Worm (Caenorhabditis elegans): ENCODE data around the gene srbc-16.

srbc-16 gene

DNA sequence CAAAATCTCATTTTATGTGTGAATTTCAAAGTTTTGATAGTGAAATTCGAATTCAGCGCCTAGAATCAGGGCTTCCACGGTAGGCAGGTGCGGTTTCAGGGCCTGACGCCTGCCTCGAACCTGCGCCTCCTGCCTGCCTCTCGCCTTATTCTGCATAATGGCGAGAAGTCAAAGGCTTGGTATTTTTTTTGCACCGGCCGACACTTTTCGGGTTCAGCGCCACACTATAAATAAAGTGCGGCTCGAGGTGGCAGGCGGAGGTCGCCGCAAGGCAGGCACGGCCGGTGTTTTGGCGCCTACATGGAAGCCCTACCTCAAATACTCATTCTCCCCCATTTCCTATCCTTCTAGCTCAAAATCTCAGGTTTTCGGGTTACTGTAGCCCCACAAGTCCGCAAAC is 18.6 kb downstream of the srbc-16 start:
- TF ChIP-seq hmbx-1 (tag; optimal IDR thresholded peaks at IDR 0.05) (no peak), ceh-36 (tag; optimal IDR thresholded peaks at IDR 0.05) (no peak), flt-1 (GFP tag; IDR thresholded peaks at IDR 0.05) (no peak), tra-4 (tag; optimal IDR thresholded peaks at IDR 0.05) (no peak), aly-1 (tag; optimal IDR thresholded peaks at IDR 0.05) (no peak), F13C5.2 (tag; optimal IDR thresholded peaks at IDR 0.05) (no peak)

DNA sequence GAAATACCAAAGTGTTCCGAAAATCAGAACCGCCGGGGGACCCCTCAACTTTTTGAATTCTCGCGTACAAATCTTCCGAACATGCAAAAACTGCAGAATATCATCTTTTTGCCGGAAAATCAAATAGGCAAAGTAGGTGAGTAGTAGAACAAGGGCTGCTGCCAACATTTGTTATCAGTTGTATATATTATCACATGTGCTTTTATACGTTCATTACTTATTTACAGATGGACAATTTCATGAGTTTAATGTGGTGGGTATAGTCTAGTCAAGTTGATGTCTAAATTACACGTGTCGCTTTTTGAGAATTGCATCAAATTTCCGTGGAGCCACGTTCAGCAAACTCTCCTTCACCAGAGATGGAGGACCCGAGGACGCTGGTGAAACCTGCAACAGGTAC is 19.4 kb downstream of the srbc-16 start, which contains the start of gene cyp-32B1:
TSS of gene cyp-32B1 (minus strand) at position 176 of the 400 bp plus-strand sequence.
- no peak for TF ChIP-seq scrt-1 (GFP tag; IDR thresholded peaks at IDR 0.05)
- TF ChIP-seq tbx-37 (GFP tag; conservative IDR thresholded peaks at IDR 0.05): no peak
- TF ChIP-seq aly-1 (tag; optimal IDR thresholded peaks at IDR 0.05): no peak
- TF ChIP-seq tbx-11 (GFP tag; IDR thresholded peaks at IDR 0.05): no peak

DNA sequence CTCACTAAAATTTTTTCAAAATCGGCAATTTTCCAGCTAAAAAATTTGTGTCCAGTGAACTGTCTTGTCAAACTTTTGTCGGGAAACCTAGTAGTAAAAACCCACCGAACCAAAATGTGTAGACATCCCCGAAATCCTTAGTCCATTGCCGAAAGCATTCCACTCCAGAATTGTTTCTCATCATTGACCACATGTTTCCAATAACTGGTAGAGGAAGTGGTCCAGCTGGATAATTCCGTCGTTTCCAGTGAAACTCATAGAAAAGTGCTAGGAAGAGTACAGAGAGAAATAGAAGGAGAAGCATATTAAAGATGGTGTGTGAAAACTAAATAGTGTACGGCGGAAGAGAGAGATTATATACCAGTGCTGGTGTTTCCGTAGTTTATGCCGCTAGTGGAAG is 22.2 kb downstream of the srbc-16 start, which contains the start of gene cyp-33C12:
TSS of gene cyp-33C12 (minus strand) at position 321 of the 400 bp plus-strand sequence.
- TF ChIP-seq tbx-37 (GFP tag; conservative IDR thresholded peaks at IDR 0.05): no peak
- no peak for TF ChIP-seq hmbx-1 (tag; optimal IDR thresholded peaks at IDR 0.05)
- no peak for TF ChIP-seq F13C5.2 (tag; optimal IDR thresholded peaks at IDR 0.05)
- no peak for TF ChIP-seq scrt-1 (GFP tag; IDR thresholded peaks at IDR 0.05)
- no peak for TF ChIP-seq aly-1 (tag; optimal IDR thresholded peaks at IDR 0.05)
- no peak for TF ChIP-seq ceh-13 (GFP tag; optimal IDR thresholded peaks at IDR 0.05)
- TF ChIP-seq tbx-11 (GFP tag; IDR thresholded peaks at IDR 0.05): no peak
- TF ChIP-seq ama-1 (optimal IDR thresholded peaks at IDR 0.05): no peak
- TF ChIP-seq flt-1 (GFP tag; IDR thresholded peaks at IDR 0.05): no peak
- no peak for TF ChIP-seq hmg-4 (GFP tag; optimal IDR thresholded peaks at IDR 0.05)
- no peak for TF ChIP-seq ceh-36 (tag; optimal IDR thresholded peaks at IDR 0.05)
- no peak for TF ChIP-seq pes-1 (GFP tag; IDR thresholded peaks at IDR 0.05)
- no peak for TF ChIP-seq ets-7 (tag; optimal IDR thresholded peaks at IDR 0.05)
- TF ChIP-seq B0310.2 (tag; optimal IDR thresholded peaks at IDR 0.05): no peak
- no peak for TF ChIP-seq hnd-1 (tag; optimal IDR thresholded peaks at IDR 0.05)
- TF ChIP-seq tra-4 (tag; optimal IDR thresholded peaks at IDR 0.05): no peak
- TF ChIP-seq sea-1 (GFP tag; conservative IDR thresholded peaks at IDR 0.05): no peak

DNA sequence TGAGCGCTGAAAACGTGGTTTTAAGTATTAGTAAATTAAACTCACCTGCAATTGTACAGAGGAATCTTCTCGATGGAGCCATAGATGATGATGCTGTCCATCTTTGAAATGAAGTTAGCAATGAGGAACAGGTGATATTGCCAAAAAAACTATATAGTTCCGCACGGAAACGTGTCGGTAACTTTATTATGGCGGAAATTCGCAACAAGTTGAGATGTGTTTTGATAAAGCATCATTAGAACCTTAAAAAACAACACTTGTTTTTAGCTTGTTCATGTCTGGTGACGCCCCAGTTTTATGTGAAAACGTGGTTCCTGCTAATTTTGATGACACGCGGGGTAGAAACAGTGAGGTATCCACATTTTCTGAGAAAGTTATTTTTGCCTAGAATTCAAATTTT is 24.3 kb downstream of the srbc-16 start, which contains the start of gene srt-40:
TSS of gene srt-40 (minus strand) at position 101 of the 400 bp plus-strand sequence.
- TF ChIP-seq ama-1 (optimal IDR thresholded peaks at IDR 0.05): no peak
- TF ChIP-seq ets-7 (tag; optimal IDR thresholded peaks at IDR 0.05): no peak
- no peak for TF ChIP-seq pes-1 (GFP tag; IDR thresholded peaks at IDR 0.05)
- no peak for TF ChIP-seq ceh-36 (tag; optimal IDR thresholded peaks at IDR 0.05)
- TF ChIP-seq F13C5.2 (tag; optimal IDR thresholded peaks at IDR 0.05): no peak
- TF ChIP-seq ceh-13 (GFP tag; optimal IDR thresholded peaks at IDR 0.05): no peak
- no peak for TF ChIP-seq scrt-1 (GFP tag; IDR thresholded peaks at IDR 0.05)
- TF ChIP-seq B0310.2 (tag; optimal IDR thresholded peaks at IDR 0.05): no peak
- no peak for TF ChIP-seq tbx-37 (GFP tag; conservative IDR thresholded peaks at IDR 0.05)
- no peak for TF ChIP-seq aly-1 (tag; optimal IDR thresholded peaks at IDR 0.05)
- no peak for TF ChIP-seq tra-4 (tag; optimal IDR thresholded peaks at IDR 0.05)
- TF ChIP-seq flt-1 (GFP tag; IDR thresholded peaks at IDR 0.05): no peak
- no peak for TF ChIP-seq sea-1 (GFP tag; conservative IDR thresholded peaks at IDR 0.05)
- no peak for TF ChIP-seq hmbx-1 (tag; optimal IDR thresholded peaks at IDR 0.05)
- no peak for TF ChIP-seq hmg-4 (GFP tag; optimal IDR thresholded peaks at IDR 0.05)
- TF ChIP-seq tbx-11 (GFP tag; IDR thresholded peaks at IDR 0.05): no peak
- no peak for TF ChIP-seq hnd-1 (tag; optimal IDR thresholded peaks at IDR 0.05)

DNA sequence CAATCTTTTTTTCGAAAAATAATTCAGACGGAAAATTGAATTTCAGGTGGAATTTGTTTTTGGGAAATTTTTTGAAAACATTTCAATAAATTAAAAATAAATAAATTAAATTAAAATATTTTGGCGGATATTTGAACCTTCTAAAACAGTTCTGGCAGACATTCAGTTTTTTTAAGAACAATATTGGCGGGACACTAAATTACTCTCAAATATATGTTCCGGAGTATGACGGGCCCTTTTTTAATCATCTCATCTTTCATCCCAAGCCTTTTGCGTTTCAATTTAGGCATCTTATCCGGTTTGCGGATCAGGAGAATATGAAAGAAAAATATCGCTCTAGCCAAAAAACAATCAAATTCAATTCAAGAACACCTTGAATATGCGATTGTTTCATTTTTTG is 25.0 kb downstream of the srbc-16 start, which contains the start of gene svh-11:
TSS of gene svh-11 (plus strand) at position 301 of the 400 bp plus-strand sequence.
- TF ChIP-seq tbx-11 (GFP tag; IDR thresholded peaks at IDR 0.05) (no peak), scrt-1 (GFP tag; IDR thresholded peaks at IDR 0.05) (no peak), ceh-36 (tag; optimal IDR thresholded peaks at IDR 0.05) (no peak), B0310.2 (tag; optimal IDR thresholded peaks at IDR 0.05) (no peak), sea-1 (GFP tag; conservative IDR thresholded peaks at IDR 0.05) (no peak), pes-1 (GFP tag; IDR thresholded peaks at IDR 0.05) (no peak), tra-4 (tag; optimal IDR thresholded peaks at IDR 0.05) (no peak), hnd-1 (tag; optimal IDR thresholded peaks at IDR 0.05) (no peak), F13C5.2 (tag; optimal IDR thresholded peaks at IDR 0.05) (no peak), hmg-4 (GFP tag; optimal IDR thresholded peaks at IDR 0.05) (no peak), aly-1 (tag; optimal IDR thresholded peaks at IDR 0.05) (no peak), ceh-13 (GFP tag; optimal IDR thresholded peaks at IDR 0.05) (no peak), ama-1 (optimal IDR thresholded peaks at IDR 0.05) (no peak), flt-1 (GFP tag; IDR thresholded peaks at IDR 0.05) (no peak), tbx-37 (GFP tag; conservative IDR thresholded peaks at IDR 0.05) (no peak), hmbx-1 (tag; optimal IDR thresholded peaks at IDR 0.05) (no peak), ets-7 (tag; optimal IDR thresholded peaks at IDR 0.05) (no peak)

DNA sequence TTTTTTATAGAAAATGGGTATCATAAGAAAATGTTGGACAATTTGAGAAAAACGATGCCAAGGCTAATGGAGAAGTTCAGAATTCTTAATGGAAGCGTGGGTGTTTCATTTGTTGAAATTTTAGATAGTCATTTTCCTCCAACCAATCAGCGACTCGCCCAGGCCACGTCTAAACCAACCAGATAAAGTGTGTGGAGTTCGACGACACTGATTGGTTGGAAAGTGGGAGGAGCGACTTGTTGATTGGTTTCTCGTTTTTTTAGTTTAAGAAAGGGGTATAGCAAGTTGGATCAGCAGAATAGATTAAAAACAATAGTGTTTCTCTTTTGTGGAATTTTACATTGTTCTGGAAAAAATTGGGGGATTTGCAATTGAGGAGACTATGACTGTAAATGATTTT is 25.7 kb downstream of the srbc-16 start:
- no peak for TF ChIP-seq sea-1 (GFP tag; conservative IDR thresholded peaks at IDR 0.05)
- no peak for TF ChIP-seq ceh-36 (tag; optimal IDR thresholded peaks at IDR 0.05)

DNA sequence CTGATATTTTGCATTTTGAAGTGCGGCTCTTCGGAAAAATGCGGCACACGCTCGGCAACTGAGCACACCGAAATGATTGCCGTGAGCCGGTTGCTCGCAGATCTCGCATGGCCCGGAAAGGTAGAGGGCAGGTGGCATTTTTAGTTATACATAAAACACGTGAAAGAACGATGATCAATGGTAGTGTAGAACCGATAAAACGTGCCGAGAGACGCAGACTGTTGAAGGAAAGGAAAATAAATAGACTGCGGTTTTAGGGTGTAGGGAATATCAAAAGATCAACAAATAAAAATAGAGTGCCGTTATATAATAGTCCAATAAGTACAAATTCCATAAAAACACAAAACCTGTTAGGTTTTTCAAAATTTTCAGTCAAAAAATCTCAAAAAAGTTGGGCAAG is 30.1 kb downstream of the srbc-16 start, which contains the start of gene nhr-133:
TSS of gene nhr-133 (minus strand) at position 183 of the 400 bp plus-strand sequence.
- no peak for TF ChIP-seq hmg-4 (GFP tag; optimal IDR thresholded peaks at IDR 0.05)
- no peak for TF ChIP-seq ceh-13 (GFP tag; optimal IDR thresholded peaks at IDR 0.05)
- TF ChIP-seq sea-1 (GFP tag; conservative IDR thresholded peaks at IDR 0.05): no peak
- no peak for TF ChIP-seq ceh-36 (tag; optimal IDR thresholded peaks at IDR 0.05)
- TF ChIP-seq hnd-1 (tag; optimal IDR thresholded peaks at IDR 0.05): no peak
- TF ChIP-seq pes-1 (GFP tag; IDR thresholded peaks at IDR 0.05): no peak
- TF ChIP-seq tbx-37 (GFP tag; conservative IDR thresholded peaks at IDR 0.05): no peak
- TF ChIP-seq flt-1 (GFP tag; IDR thresholded peaks at IDR 0.05): no peak
- TF ChIP-seq scrt-1 (GFP tag; IDR thresholded peaks at IDR 0.05): no peak
- no peak for TF ChIP-seq hmbx-1 (tag; optimal IDR thresholded peaks at IDR 0.05)
- no peak for TF ChIP-seq aly-1 (tag; optimal IDR thresholded peaks at IDR 0.05)
- no peak for TF ChIP-seq F13C5.2 (tag; optimal IDR thresholded peaks at IDR 0.05)
- TF ChIP-seq B0310.2 (tag; optimal IDR thresholded peaks at IDR 0.05): no peak
- TF ChIP-seq ama-1 (optimal IDR thresholded peaks at IDR 0.05): no peak
- no peak for TF ChIP-seq tbx-11 (GFP tag; IDR thresholded peaks at IDR 0.05)
- TF ChIP-seq ets-7 (tag; optimal IDR thresholded peaks at IDR 0.05): no peak
